Fruit fly (Drosophila melanogaster) whole organism, embryonic: ENCODE data around the gene Rh5.
"Not testable (repeated sequence)": the region's sequence is repeated elsewhere in the genome, so short reads cannot be mapped to it uniquely, and the experiment has no call there.

Experiments
- CG17186 ChIP-seq: fragments of 200-800 bp; sonication (Bioruptor generic); optimal IDR thresholded peaks from 3 replicates; lab custom pipeline; 2017; ENCODE audit warnings: missing biosample characterization, missing genetic modification reagents, missing genetic modification characterization
- CG6765 ChIP-seq: fragments of 200-800 bp; sonication (Bioruptor generic); optimal IDR thresholded peaks from 3 replicates; lab custom pipeline; 2017; ENCODE audit warnings: missing biosample characterization, mild to moderate bottlenecking, missing genetic modification characterization
- Fer2 ChIP-seq: fragments of 200-800 bp; sonication (Bioruptor generic); optimal IDR thresholded peaks from 2 replicates; lab custom pipeline; 2018; ENCODE audit warnings: missing biosample characterization, mild to moderate bottlenecking, missing genetic modification characterization, moderate library complexity
- Hr39 ChIP-seq: fragments of >200 bp; optimal IDR thresholded peaks from 2 replicates; lab custom pipeline; 2017
- bcd ChIP-seq: fragments of 200-800 bp; sonication (Bioruptor generic); optimal IDR thresholded peaks from 2 replicates; lab custom pipeline; 2017; ENCODE audit warnings: missing biosample characterization, mild to moderate bottlenecking, missing genetic modification characterization
- crol ChIP-seq: fragments of 200-800 bp; sonication (Bioruptor generic); IDR thresholded peaks from 2 replicates; pipeline ENCODE4 v1.3.6; 2022; ENCODE audit warnings: missing biosample characterization, missing genetic modification characterization
- da ChIP-seq: fragments of 200-800 bp; sonication (Bioruptor generic); optimal IDR thresholded peaks from 2 replicates; lab custom pipeline; 2016; ENCODE audit warnings: missing biosample characterization, missing genetic modification characterization

- not testable (repeated sequence) for TF ChIP-seq Hr39; crol (GFP tag; lab: Robert Waterston, UW); da; Fer2; CG6765 (GFP tag; lab: Kevin White, UChicago); bcd; CG17186 (GFP tag; lab: Kevin White, UChicago)
These were observed 11.4 kb upstream of the Rh5 start, which contains the start of gene Ada1-1 for dm6 chr2L:11996509-11996908.
